Worm (Caenorhabditis elegans): ENCODE results near the gene Y79H2A.3.

Gene Y79H2A.3

DNA sequence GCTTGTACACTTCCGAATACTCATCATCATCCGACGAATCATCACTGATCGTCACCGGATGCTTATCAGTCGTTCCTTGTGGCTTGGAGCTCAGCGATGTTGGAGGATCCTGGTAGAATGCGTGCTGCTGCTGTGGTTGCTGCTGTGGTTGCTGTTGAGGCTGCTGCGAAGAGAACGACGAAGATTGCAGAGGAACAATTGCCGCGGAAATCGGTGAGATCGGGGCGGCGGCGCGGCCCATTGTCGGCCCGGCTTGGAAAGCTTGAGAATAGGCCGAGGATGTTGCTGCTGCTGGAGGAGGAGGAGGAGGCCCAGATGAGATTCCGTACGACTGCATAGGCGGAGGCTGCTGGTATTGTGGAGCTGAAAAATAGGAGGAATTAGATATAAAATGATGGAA, 17.8 kb downstream of the Y79H2A.3 start:
- no peak for TF ChIP-seq unc-62 (GFP tag; optimal IDR thresholded peaks at IDR 0.05)

DNA sequence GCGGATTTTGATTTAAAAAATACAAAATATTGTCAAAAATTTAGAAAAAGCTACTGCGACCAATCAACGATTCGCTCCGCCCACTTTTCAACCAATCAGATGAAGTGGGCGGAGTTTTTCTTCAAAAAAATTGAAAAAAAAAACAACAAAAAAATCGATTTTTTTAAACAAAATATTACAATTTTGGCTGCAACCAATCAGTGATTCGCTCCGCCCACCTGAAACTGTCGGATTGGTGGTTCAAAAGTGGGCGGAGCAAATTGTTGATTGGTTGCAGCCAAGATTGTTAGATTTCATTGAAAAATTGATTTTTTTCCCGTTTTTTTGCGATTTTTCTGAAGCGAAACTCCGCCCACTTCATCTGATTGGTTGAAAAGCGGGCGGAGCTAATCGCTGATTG, 18.8 kb downstream of the Y79H2A.3 start:
- no peak for TF ChIP-seq unc-62 (GFP tag; optimal IDR thresholded peaks at IDR 0.05)

DNA sequence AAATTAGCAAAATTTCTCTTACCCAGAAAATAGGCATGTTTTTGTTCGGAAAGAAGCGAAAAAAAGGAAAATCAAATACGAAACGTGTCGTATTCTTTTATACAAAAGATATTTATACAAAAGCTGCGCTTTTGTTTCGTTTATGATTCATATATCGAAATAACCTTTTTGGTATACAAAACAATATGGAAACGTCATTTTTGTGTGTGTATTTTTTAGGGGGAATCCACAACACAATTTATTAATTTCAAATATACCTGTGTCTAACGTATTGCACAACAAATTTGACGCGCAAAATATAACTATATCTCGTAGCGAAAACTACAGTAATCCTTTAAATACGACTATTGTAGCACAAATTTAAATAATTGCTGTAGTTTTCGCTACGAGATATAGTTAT, 21.4 kb downstream of the Y79H2A.3 start, which contains the start of gene Y79H2A.2:
Gene Y79H2A.2 (minus strand): TSS at position 101 of the 400 bp plus-strand sequence.
- no peak for TF ChIP-seq unc-62 (GFP tag; optimal IDR thresholded peaks at IDR 0.05)

DNA sequence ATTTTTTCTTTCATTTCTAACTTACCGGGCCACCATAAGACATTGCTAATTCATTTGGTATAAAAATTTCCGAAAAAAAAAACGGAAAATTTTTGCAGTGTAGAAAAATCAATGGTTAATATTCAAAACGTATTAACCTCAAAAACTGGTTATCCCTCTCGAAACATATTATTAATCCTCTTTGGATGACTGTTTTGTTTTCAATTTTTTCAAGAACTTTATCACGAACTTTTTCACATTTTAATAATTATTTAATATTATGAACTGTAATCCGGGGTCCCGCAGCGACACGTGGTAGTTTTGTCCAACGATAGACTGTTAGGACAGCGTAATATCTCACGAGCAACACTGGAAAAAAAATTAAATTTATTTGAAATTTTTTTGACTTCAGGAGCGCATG, 23.3 kb downstream of the Y79H2A.3 start, which contains the start of gene Y79H2A.12:
Gene Y79H2A.12 (minus strand): TSS at position 101 of the 400 bp plus-strand sequence.
- TF ChIP-seq unc-62 (GFP tag; optimal IDR thresholded peaks at IDR 0.05): no peak

DNA sequence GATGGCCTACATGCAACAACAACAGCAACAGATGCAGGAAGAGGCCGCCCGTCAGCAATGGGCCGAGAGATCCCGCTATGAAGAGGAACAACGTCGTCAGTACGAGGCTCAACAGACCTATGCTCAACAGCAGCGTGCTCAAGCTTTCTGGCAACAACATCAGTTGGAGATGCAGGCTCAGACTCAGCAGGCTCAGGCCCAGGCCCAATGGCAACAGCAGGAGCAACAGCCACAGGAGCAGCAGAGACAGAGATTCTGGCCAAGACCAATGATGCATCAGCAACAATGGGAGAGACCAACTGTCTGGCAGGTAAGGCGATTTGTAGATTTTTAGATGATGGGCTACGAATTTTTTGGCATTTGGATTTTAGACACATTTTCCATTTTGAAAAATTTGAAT, 29.8 kb downstream of the Y79H2A.3 start:
- no peak for TF ChIP-seq unc-62 (GFP tag; optimal IDR thresholded peaks at IDR 0.05)

DNA sequence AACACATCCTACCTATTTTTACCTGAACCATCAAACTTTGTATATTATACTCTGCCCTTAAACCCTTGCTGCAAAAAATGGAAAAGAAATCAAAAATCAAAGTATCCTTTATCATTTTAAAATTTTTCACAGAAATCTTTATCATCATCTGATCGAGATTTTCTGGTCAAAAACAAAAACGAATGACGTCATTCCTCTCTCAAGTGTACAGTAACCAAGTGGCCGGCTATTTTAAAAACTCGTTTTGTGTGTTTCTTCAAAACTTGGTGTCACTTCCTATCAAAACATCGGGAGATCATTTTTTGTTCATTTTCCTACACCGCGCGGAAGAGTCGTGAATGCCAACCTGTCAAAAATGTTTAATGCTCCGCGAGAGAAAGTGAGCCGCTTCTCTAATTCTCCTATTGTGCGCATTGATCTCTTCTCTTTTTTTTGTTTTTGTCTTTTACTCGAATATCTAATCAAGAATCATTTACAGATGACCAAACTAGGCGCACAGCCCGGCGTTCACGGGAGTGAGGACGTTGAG, 32.0 kb downstream of the Y79H2A.3 start, which contains the start of gene brp-1:
Gene brp-1 (plus strand): TSS at position 479 of the 529 bp plus-strand sequence.
- TF ChIP-seq unc-62 (GFP tag; optimal IDR thresholded peaks at IDR 0.05): no peak

DNA sequence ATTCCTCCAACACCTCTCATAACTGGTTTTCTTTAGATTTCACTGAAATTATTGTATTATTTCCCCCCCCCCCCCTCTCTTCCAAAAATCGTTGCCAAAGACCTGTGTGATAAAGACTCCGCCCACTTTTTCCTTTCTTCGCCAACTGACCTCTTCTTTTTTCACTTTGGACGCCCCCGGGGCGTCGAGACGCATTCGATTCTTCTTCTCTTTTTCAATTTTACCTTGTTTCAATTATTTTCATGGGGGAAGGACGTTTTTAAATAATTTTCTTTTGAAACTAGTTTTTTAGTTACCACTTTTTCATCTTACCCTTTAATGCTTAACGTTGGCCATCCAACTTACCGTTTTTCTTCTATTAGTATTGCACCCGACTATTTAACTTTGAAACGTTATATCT, 34.1 kb downstream of the Y79H2A.3 start:
- TF ChIP-seq unc-62 (GFP tag; optimal IDR thresholded peaks at IDR 0.05): no peak

DNA sequence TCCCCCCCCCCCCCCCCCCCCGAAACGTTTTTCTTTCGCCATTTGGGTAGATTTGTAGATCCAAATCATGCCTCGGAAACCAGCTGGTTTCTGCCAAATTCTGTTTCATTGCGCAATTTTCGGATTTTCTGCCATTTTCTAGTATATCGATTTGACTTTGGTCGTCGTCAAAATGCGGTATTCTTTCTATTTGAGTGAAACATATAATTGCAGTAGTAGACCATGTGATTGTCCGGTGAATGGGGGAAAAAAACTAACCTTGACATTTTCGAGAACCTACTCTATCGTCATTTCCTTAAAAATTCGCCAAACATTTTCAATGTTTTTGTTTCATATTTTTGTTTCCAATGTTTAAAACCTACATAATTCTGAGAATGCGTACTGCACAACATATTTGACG, 36.5 kb downstream of the Y79H2A.3 start:
- TF ChIP-seq unc-62 (GFP tag; optimal IDR thresholded peaks at IDR 0.05): no peak

DNA sequence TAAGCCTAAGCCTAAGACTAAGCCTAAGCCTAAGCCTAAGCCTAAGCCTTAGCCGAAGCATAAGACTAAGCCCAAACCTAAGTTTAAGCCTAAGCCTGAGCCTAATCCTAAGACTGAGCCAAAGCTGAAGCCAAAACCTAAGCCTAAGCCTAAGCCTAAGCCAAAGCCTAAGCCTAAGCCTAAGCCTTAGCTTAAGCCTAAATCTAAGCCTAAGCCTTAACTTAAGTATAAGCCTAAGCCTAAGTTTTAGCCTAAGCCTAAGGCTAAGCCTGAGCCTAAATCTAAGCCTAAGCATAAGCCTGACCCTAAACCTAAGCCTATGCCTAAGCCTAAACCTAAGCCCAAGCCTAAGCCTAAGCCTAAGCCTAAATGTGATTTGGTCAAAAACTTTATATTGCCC, 36.9 kb downstream of the Y79H2A.3 start:
- TF ChIP-seq unc-62 (GFP tag; optimal IDR thresholded peaks at IDR 0.05): no peak

DNA sequence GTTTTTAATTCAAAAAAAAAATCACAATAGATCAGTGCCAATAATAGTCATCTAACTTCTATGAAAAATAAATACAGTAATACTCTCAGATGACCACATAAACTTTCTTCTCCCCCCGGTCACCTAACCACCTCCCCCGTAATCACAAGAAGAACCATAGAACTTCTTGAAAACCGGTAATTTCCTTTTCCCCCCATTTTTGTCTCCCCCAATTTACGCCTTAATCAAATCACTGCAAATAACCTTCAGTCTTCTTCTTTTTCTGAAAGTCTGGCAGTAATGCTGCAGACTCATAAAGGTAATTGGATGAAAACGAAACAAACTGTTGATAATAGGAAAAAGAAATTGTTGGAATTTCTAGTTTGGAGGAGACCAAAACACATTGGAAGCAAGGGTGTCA, 37.6 kb downstream of the Y79H2A.3 start:
- no peak for TF ChIP-seq unc-62 (GFP tag; optimal IDR thresholded peaks at IDR 0.05)

DNA sequence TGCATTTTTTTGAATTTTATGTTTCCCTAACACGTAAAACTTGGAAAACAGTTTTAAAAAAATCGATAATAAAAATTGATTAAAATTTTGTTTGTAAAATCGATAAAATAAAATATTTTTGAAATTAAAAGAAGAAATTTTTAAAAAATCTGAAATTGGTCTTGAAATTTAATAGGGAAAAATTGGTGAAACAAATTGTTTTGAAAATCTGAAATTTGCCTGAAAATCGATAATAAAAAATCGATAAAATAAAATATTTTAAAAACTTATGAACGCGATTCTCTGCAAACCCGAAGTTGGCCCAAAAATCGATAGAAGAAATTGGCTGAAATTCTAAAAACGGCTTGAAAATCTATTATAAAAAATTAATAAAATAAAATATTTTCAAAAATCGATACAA, 38.4 kb downstream of the Y79H2A.3 start:
- no peak for TF ChIP-seq unc-62 (GFP tag; optimal IDR thresholded peaks at IDR 0.05)

DNA sequence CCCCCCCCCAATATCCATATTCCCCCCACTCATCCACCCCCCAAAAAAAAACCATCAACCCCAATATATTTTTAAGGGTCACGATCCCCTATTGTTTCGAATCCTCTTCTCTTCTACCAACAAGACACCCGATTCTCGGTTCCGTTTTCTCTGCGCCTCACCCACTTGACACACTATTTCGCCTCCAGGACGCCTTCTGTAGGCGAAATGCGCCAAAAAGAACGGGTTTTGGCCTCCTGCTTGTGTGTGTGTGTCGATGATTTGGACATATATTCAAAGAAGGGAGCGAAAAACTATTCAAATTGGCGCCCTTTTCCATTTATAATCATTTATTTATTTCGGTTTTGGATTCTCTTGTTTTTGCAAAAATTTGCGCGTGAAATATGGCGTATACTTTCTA, 39.1 kb downstream of the Y79H2A.3 start:
- TF ChIP-seq unc-62 (GFP tag; optimal IDR thresholded peaks at IDR 0.05): no peak

DNA sequence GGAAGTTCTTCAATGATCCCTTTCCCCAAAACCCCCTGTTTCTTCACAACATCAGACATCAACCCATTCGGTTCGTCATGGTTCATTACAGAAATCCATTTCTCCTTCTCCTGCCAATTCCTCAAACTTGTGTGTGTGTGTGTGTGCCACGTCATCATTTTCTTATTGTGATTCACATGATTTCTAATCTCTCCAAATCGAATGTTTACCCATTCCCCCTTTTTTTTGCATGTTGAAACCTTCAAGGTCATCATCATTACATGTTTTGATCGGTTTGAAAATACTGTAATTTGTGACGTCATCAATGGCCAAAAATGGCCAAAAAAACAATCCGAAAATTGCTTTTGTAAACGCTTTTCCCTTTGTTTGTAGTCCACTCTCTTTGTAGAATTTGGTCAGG, 42.3 kb downstream of the Y79H2A.3 start:
- TF ChIP-seq unc-62 (GFP tag; optimal IDR thresholded peaks at IDR 0.05): no peak

DNA sequence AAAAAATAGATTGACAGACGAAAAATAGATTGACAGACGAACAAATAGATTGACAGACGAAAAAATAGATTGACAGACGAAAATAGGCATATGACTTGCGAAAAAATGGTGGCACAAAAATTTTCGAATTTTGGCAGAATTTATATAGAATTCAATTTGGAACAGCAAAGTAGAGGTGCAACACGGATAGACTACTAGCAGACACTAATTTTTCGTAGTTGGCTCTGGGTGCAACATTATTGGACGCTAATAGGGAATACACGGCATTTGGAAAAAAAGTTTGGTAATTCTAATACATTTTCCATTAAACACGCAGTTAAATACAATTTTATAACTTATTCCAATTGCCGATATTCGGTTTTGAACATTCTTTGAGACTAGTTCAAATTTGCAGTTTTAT, 42.8 kb downstream of the Y79H2A.3 start:
- no peak for TF ChIP-seq unc-62 (GFP tag; optimal IDR thresholded peaks at IDR 0.05)

DNA sequence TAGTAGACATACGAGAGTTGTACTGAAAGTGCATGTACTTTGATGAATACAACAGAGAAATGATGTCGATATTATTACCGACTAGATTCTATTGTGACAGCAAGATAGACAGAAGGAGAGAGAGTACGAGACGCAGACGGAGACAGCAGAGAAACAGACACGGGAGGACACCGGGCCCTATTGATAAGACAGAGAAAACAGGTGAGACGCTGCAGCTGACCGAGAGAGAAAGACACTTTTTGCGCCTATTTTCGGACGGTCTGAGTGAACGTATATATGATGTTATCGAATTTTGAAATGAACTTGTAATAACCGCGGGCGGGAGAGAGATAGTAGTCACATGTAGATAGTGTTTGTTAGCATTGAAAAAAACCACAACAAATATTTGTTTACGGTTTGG, 48.8 kb downstream of the Y79H2A.3 start:
- no peak for TF ChIP-seq unc-62 (GFP tag; optimal IDR thresholded peaks at IDR 0.05)

DNA sequence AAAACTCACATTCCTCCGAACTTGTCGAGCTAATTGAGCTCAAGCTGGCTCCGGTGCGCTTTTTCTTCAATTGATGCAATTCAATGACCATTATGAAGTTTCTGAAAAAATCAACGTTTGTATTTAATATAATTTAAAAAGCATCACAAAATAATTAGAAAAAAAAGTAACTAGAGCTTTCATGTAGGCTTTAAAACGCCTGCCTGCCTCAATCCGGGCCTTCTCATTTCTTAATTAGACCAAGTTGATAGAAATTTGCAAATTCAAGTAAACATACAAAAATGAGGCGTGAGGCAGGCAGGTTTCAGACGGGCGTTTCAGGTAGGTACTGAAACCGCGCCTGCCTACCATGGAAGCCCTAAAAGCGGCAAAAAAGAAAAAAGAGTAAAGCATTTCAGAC, 49.3 kb downstream of the Y79H2A.3 start, which contains the start of gene Y56A3A.33:
Gene Y56A3A.33 (minus strand): TSS at position 101 of the 400 bp plus-strand sequence.
- no peak for TF ChIP-seq unc-62 (GFP tag; optimal IDR thresholded peaks at IDR 0.05)

DNA sequence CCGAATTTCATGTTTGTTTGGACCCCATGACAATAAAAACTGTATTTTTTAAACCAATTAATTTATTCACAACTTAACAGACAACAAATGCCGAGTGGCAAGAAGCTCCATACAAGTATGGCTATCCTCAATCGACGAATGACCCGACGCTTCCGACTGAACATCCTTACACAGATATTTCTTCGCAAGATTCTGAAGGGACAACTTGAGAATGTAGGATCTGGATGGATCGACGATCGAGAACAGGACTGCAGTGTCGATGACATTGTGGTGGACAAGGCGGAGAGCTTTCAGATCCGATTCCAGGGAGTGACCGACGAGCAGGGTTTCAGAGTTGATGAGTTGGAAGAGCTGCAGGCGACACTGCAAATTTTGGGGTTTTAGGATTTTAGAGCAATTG, 52.6 kb downstream of the Y79H2A.3 start:
- TF ChIP-seq unc-62 (GFP tag; optimal IDR thresholded peaks at IDR 0.05): no peak

DNA sequence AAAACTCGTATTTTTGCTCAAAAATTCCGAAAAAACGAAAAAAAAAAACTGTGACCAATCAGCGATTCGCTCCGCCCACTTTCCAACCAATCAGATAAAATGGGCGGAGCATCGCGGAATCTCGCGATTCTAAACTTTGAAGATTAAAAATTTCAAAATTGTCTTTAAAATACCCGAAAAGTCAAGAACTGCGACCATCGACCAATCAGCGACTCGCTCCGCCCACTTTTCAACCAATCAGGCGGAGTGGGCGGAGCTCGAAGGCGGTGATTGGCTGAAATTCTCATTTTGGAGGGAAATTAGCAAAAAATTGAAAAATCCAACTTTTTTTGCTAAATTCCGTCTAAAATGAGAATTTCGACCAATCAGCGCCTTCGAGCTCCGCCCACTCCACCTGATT, 56.3 kb downstream of the Y79H2A.3 start:
- TF ChIP-seq unc-62 (GFP tag; optimal IDR thresholded peaks at IDR 0.05): no peak
